Fruit fly (Drosophila melanogaster): ENCODE measurements around the gene CG10809.

- no peak for TF ChIP-seq CG9705 (GFP tag; optimal IDR thresholded peaks at IDR 0.05)
- no peak for TF ChIP-seq N (GFP tag; optimal IDR thresholded peaks at IDR 0.05)
- no peak for TF ChIP-seq CG32264 (GFP tag; optimal IDR thresholded peaks at IDR 0.05)
- TF ChIP-seq Vsx2 (GFP tag; optimal IDR thresholded peaks at IDR 0.05; ENCODE audit: partially characterized antibody), result no peak
- no peak for TF ChIP-seq tai (GFP tag; optimal IDR thresholded peaks at IDR 0.05)
- TF ChIP-seq psq (GFP tag; optimal IDR thresholded peaks at IDR 0.05), result no peak
Measured at dm6 chr3L:9898355-9898754, 38.7 kb upstream of the CG10809 start, which contains the start of the genes CG6707 and CG46387.

Measured in whole organism, wandering third instar larva.